Fruit fly (Drosophila melanogaster): ENCODE results near the gene Plzf.

- no peak for TF ChIP-seq CG8301 (tag; optimal IDR thresholded peaks at IDR 0.05)
- no peak for TF ChIP-seq CG4496 (GFP tag; IDR thresholded peaks at IDR 0.05)
- TF ChIP-seq Pif1B (GFP tag; optimal IDR thresholded peaks at IDR 0.05) = no peak
- no peak for TF ChIP-seq fd96Ca (GFP tag; IDR thresholded peaks at IDR 0.05)
- no peak for TF ChIP-seq EcR (GFP tag; optimal IDR thresholded peaks at IDR 0.05)
- no peak for TF ChIP-seq CG34367 (tag; optimal IDR thresholded peaks at IDR 0.05)
- no peak for TF ChIP-seq CG15710 (tag; optimal IDR thresholded peaks at IDR 0.05)
- TF ChIP-seq CG32121 (GFP tag; IDR thresholded peaks at IDR 0.05) = no peak
- no peak for TF ChIP-seq gl (tag; optimal IDR thresholded peaks at IDR 0.05)
- no peak for TF ChIP-seq CG8159 (tag; optimal IDR thresholded peaks at IDR 0.05)
- TF ChIP-seq CG14655 (GFP tag; optimal IDR thresholded peaks at IDR 0.05) = no peak
- no peak for TF ChIP-seq Pif1A (GFP tag; optimal IDR thresholded peaks at IDR 0.05)
- no peak for TF ChIP-seq CG9948 (tag; optimal IDR thresholded peaks at IDR 0.05)
These were observed 1.9 kb downstream of the Plzf start for dm6 chr2L:12046856-12047230.

All from whole organism, pupa.